Worm (Caenorhabditis elegans) whole organism, L4 larva: ENCODE results near the gene R02E4.3.
A peak's percentile ranks its signal among the peaks of the same experiment; 100 is the strongest.

Experiments
- aha-1 ChIP-seq: fragments of 150-350 bp; peaks from one replicate; lab custom pipeline; 2014; ENCODE audit warnings: missing biosample characterization, missing genetic modification characterization
- ama-1 ChIP-seq: fragments of 150-350 bp; optimal IDR thresholded peaks from 2 replicates; lab custom pipeline; 2014; ENCODE audit warnings: inconsistent platforms, mixed read lengths
- ceh-82 ChIP-seq: sonication (generic microtip); optimal IDR thresholded peaks from 2 replicates; lab custom pipeline; 2017; ENCODE audit warnings: missing biosample characterization, missing genetic modification characterization
- egl-27 ChIP-seq: sonication (generic microtip); optimal IDR thresholded peaks from 3 replicates; lab custom pipeline; 2017; ENCODE audit warnings: missing biosample characterization, missing genetic modification reagents, missing genetic modification characterization
- lin-38 ChIP-seq: fragments of 200-800 bp; sonication (Bioruptor generic); IDR thresholded peaks from 2 replicates; pipeline ENCODE4 v1.3.6; 2022; ENCODE audit warnings: missing genetic modification reagents, missing genetic modification characterization, missing compliant biosample characterization
- lin-39 ChIP-seq: fragments of 150-350 bp; optimal IDR thresholded peaks from 2 replicates; lab custom pipeline; 2014; ENCODE audit warnings: missing biosample characterization, missing genetic modification reagents, missing genetic modification characterization
- mdl-1 ChIP-seq, 2 experiments: fragments of 150-350 bp in 1 of 2; sonication (generic microtip) in 1 of 2; optimal IDR thresholded peaks; 2 replicates each; lab custom pipeline; 2014 to 2017; ENCODE audit warnings: missing biosample characterization in 2 of 2, missing genetic modification characterization in 2 of 2
- nhr-11 ChIP-seq: fragments of 150-350 bp; optimal IDR thresholded peaks from 2 replicates; lab custom pipeline; 2014; ENCODE audit warnings: missing biosample characterization, missing genetic modification characterization
- nhr-25 ChIP-seq: sonication (generic microtip); optimal IDR thresholded peaks from 2 replicates; lab custom pipeline; 2017; ENCODE audit warnings: missing genetic modification characterization, mild to moderate bottlenecking, missing compliant biosample characterization, antibody characterized with exemption, moderate library complexity, borderline replicate concordance; ENCODE audit not compliant: insufficient read depth
- pha-4 ChIP-seq, 2 experiments: fragments of 150-350 bp in 1 of 2; fragments of 200-800 bp in 1 of 2; sonication (Bioruptor generic) in 1 of 2; IDR thresholded peaks in 1 of 2; optimal IDR thresholded peaks in 1 of 2; 2 replicates each; pipeline versions ENCODE4 v1.3.6 to Lab custom; 2014 to 2022; ENCODE audit warnings: missing genetic modification characterization in 2 of 2, missing genetic modification reagents in 2 of 2, missing biosample characterization in 1 of 2, missing compliant biosample characterization in 1 of 2
- pqm-1 ChIP-seq: sonication (generic microtip); optimal IDR thresholded peaks from 2 replicates; lab custom pipeline; 2017; ENCODE audit warnings: missing biosample characterization, missing genetic modification characterization
- saeg-2 ChIP-seq: fragments of 200-800 bp; sonication (Bioruptor generic); IDR thresholded peaks from 2 replicates; pipeline ENCODE4 v1.3.6; 2022; ENCODE audit warnings: missing genetic modification reagents, missing genetic modification characterization, missing compliant biosample characterization
- snpc-1.2 ChIP-seq: fragments of 200-800 bp; sonication (Bioruptor generic); IDR thresholded peaks from 2 replicates; pipeline ENCODE4 v1.3.6; 2022; ENCODE audit warnings: missing genetic modification reagents, missing genetic modification characterization, missing compliant biosample characterization
- unc-39 ChIP-seq: sonication (generic microtip); optimal IDR thresholded peaks from 2 replicates; lab custom pipeline; 2017; ENCODE audit warnings: missing biosample characterization, missing genetic modification characterization

- TF ChIP-seq ama-1 (lab: Kevin White, UChicago) (no peak), aha-1 (tag; lab: Kevin White, UChicago) (peak; percentile 70), egl-27 (tag; lab: Kevin White, UChicago) (no peak), snpc-1.2 (GFP tag; lab: Robert Waterston, UW) (no peak), lin-38 (GFP tag; lab: Robert Waterston, UW) (no peak), saeg-2 (GFP tag; lab: Robert Waterston, UW) (no peak), mdl-1 (tag; optimal IDR thresholded peaks at IDR 0.05; lab: Kevin White, UChicago) (peak; percentile 29 to 45), unc-39 (tag; lab: Kevin White, UChicago) (no peak), nhr-25 (no peak), lin-39 (tag; lab: Kevin White, UChicago) (no peak), pha-4 (GFP tag; IDR thresholded peaks at IDR 0.05; lab: Robert Waterston, UW) (no peak), pha-4 (tag; optimal IDR thresholded peaks at IDR 0.05; lab: Kevin White, UChicago) (no peak), pqm-1 (tag; lab: Kevin White, UChicago) (no peak), nhr-11 (tag; lab: Kevin White, UChicago) (no peak), ceh-82 (no peak)
Observed at ce11 chrX:4102075-4102598, at the start of gene R02E4.3.
